Worm (Caenorhabditis elegans) whole organism, young adult: ENCODE data around the gene C50F7.3.

Source experiments
- D2030.7 ChIP-seq: fragments of 200-800 bp; sonication (Bioruptor generic); IDR thresholded peaks from 2 replicates; pipeline ENCODE4 v1.3.6; 2022; ENCODE audit warnings: missing genetic modification reagents, missing genetic modification characterization, missing compliant biosample characterization
- F22D6.2 ChIP-seq: sonication (generic microtip); optimal IDR thresholded peaks from 2 replicates; lab custom pipeline; 2016; ENCODE audit warnings: mild to moderate bottlenecking, missing genetic modification characterization, missing compliant biosample characterization
- F23B12.7 ChIP-seq: sonication (generic microtip); optimal IDR thresholded peaks from 2 replicates; lab custom pipeline; 2017; ENCODE audit warnings: missing genetic modification characterization, mild to moderate bottlenecking, missing compliant biosample characterization, antibody characterized with exemption, moderate library complexity; ENCODE audit not compliant: insufficient read depth
- F33H1.4 ChIP-seq: fragments of 200-800 bp; sonication (Bioruptor generic); IDR thresholded peaks from 2 replicates; pipeline ENCODE4 v1.3.6; 2022; ENCODE audit warnings: missing genetic modification reagents, missing genetic modification characterization, missing compliant biosample characterization
- F37B4.10 ChIP-seq: fragments of 200-800 bp; sonication (Bioruptor generic); IDR thresholded peaks from 2 replicates; pipeline ENCODE4 v1.3.6; 2022; ENCODE audit warnings: missing genetic modification characterization, missing compliant biosample characterization
- K12H6.12 ChIP-seq: fragments of 200-800 bp; sonication (Bioruptor generic); optimal IDR thresholded peaks from 2 replicates; lab custom pipeline; 2018; ENCODE audit warnings: mild to moderate bottlenecking, missing genetic modification characterization, missing compliant biosample characterization
- Y53G8AR.9 ChIP-seq: fragments of 200-800 bp; sonication (Bioruptor generic); conservative IDR thresholded peaks from 2 replicates; pipeline ENCODE4 v1.3.6; 2022; ENCODE audit warnings: missing genetic modification reagents, missing genetic modification characterization, missing compliant biosample characterization
- Y95B8A.8 ChIP-seq: fragments of 200-800 bp; sonication (Bioruptor generic); IDR thresholded peaks from 2 replicates; pipeline ENCODE4 v1.3.6; 2022; ENCODE audit warnings: missing genetic modification reagents, missing genetic modification characterization, missing compliant biosample characterization
- ZK185.1 ChIP-seq: sonication (generic microtip); optimal IDR thresholded peaks from 2 replicates; lab custom pipeline; 2016; ENCODE audit warnings: mild to moderate bottlenecking, missing genetic modification characterization, missing compliant biosample characterization; ENCODE audit not compliant: poor library complexity, severe bottlenecking
- aptf-2 ChIP-seq: fragments of 200-800 bp; sonication (Bioruptor generic); conservative IDR thresholded peaks from 2 replicates; pipeline ENCODE4 v1.3.6; 2022; ENCODE audit warnings: missing genetic modification reagents, missing genetic modification characterization, missing compliant biosample characterization
- attf-3 ChIP-seq: fragments of 200-800 bp; sonication (Bioruptor generic); conservative IDR thresholded peaks from 2 replicates; pipeline ENCODE4 v1.3.6; 2022; ENCODE audit warnings: missing genetic modification reagents, missing genetic modification characterization, missing compliant biosample characterization
- attf-5 ChIP-seq: fragments of 200-800 bp; sonication (Bioruptor generic); optimal IDR thresholded peaks from 2 replicates; lab custom pipeline; 2018; ENCODE audit warnings: mild to moderate bottlenecking, missing genetic modification characterization, missing compliant biosample characterization
- cebp-1 ChIP-seq, 2 experiments: fragments of 200-800 bp in 1 of 2; sonication (Bioruptor generic) in 1 of 2; sonication (generic microtip) in 1 of 2; IDR thresholded peaks in 1 of 2; optimal IDR thresholded peaks in 1 of 2; 2 replicates each; pipeline versions ENCODE4 v1.3.6 to Lab custom; 2017 to 2022; ENCODE audit warnings: missing compliant biosample characterization in 2 of 2, missing genetic modification characterization in 2 of 2, mild to moderate bottlenecking in 1 of 2, missing genetic modification reagents in 1 of 2, moderate library complexity in 1 of 2
- ceh-27 ChIP-seq: fragments of 200-800 bp; sonication (Bioruptor generic); optimal IDR thresholded peaks from 2 replicates; lab custom pipeline; 2018; ENCODE audit warnings: mild to moderate bottlenecking, missing genetic modification characterization, moderate library complexity, missing compliant biosample characterization
- dpl-1 ChIP-seq: fragments of 150-350 bp; optimal IDR thresholded peaks from 2 replicates; lab custom pipeline; 2014; ENCODE audit warnings: missing biosample characterization, missing genetic modification reagents, missing genetic modification characterization
- efl-1 ChIP-seq: fragments of 150-350 bp; optimal IDR thresholded peaks from 2 replicates; lab custom pipeline; 2014; ENCODE audit warnings: missing biosample characterization, missing genetic modification reagents, missing genetic modification characterization
- hlh-26 ChIP-seq: fragments of 200-800 bp; sonication (Bioruptor generic); conservative IDR thresholded peaks from 2 replicates; pipeline ENCODE4 v1.3.6; 2022; ENCODE audit warnings: missing genetic modification reagents, missing genetic modification characterization, missing compliant biosample characterization
- hsf-1 ChIP-seq: fragments of 200-800 bp; sonication (Bioruptor generic); IDR thresholded peaks from 2 replicates; pipeline ENCODE4 v1.3.6; 2022; ENCODE audit warnings: missing genetic modification reagents, missing genetic modification characterization, missing compliant biosample characterization
- lin-26 ChIP-seq: fragments of 200-800 bp; sonication (Bioruptor generic); IDR thresholded peaks from 2 replicates; pipeline ENCODE4 v1.3.6; 2022; ENCODE audit warnings: missing genetic modification reagents, missing genetic modification characterization, missing compliant biosample characterization
- lin-35 ChIP-seq, 3 experiments: fragments of 150-350 bp in 2 of 3; sonication (generic microtip) in 1 of 3; optimal IDR thresholded peaks; 2 replicates each; lab custom pipeline; 2014 to 2018; ENCODE audit warnings: missing biosample characterization in 3 of 3, missing genetic modification characterization in 3 of 3, missing genetic modification reagents in 3 of 3
- lin-40 ChIP-seq: sonication (generic microtip); optimal IDR thresholded peaks from 2 replicates; lab custom pipeline; 2016; ENCODE audit warnings: missing genetic modification characterization, mild to moderate bottlenecking, missing compliant biosample characterization, missing genotype, missing genetic modification reagents
- lin-54 ChIP-seq: fragments of 200-800 bp; sonication (Bioruptor generic); optimal IDR thresholded peaks from 2 replicates; lab custom pipeline; 2018; ENCODE audit warnings: mild to moderate bottlenecking, missing genetic modification characterization, missing compliant biosample characterization
- lsl-1 ChIP-seq: fragments of 200-800 bp; sonication (Bioruptor generic); optimal IDR thresholded peaks from 2 replicates; lab custom pipeline; 2018; ENCODE audit warnings: mild to moderate bottlenecking, missing genetic modification characterization, moderate library complexity, missing compliant biosample characterization
- madf-3 ChIP-seq: fragments of 200-800 bp; sonication (Bioruptor generic); IDR thresholded peaks from 2 replicates; pipeline ENCODE4 v1.3.6; 2022; ENCODE audit warnings: missing genetic modification reagents, missing genetic modification characterization, missing compliant biosample characterization
- mcd-1 ChIP-seq: fragments of 200-800 bp; sonication (Bioruptor generic); IDR thresholded peaks from 2 replicates; pipeline ENCODE4 v1.3.6; 2022; ENCODE audit warnings: missing genetic modification reagents, missing genetic modification characterization, missing compliant biosample characterization
- mxl-1 ChIP-seq: sonication (generic microtip); optimal IDR thresholded peaks from 2 replicates; lab custom pipeline; 2016; ENCODE audit warnings: missing genetic modification characterization, missing compliant biosample characterization
- snpc-1.3 ChIP-seq: sonication (generic microtip); optimal IDR thresholded peaks from 2 replicates; lab custom pipeline; 2017; ENCODE audit warnings: missing genetic modification characterization, mild to moderate bottlenecking, missing compliant biosample characterization, antibody characterized with exemption, moderate library complexity, missing genotype, missing genetic modification reagents; ENCODE audit not compliant: insufficient read depth
- snpc-4 ChIP-seq, 5 experiments: fragments of 150-350 bp in 1 of 5; sonication (generic microtip) in 4 of 5; optimal IDR thresholded peaks; 2 replicates each; lab custom pipeline; 2014 to 2018; ENCODE audit warnings: missing genetic modification characterization in 5 of 5, missing biosample characterization in 3 of 5, antibody characterized with exemption in 2 of 5, mild to moderate bottlenecking in 2 of 5, missing compliant biosample characterization in 2 of 5, missing genotype in 2 of 5, moderate library complexity in 2 of 5, missing genetic modification reagents in 1 of 5
- tbp1 ChIP-seq: fragments of 200-800 bp; sonication (Bioruptor generic); optimal IDR thresholded peaks from 2 replicates; lab custom pipeline; 2018; ENCODE audit warnings: mild to moderate bottlenecking, missing genetic modification characterization, missing compliant biosample characterization
- unc-130 ChIP-seq: sonication (generic microtip); optimal IDR thresholded peaks from 2 replicates; lab custom pipeline; 2016; ENCODE audit warnings: missing genetic modification reagents, missing genetic modification characterization, missing compliant biosample characterization
- xnd-1 ChIP-seq: sonication (generic microtip); optimal IDR thresholded peaks from 2 replicates; lab custom pipeline; 2016; ENCODE audit warnings: missing genotype, missing genetic modification reagents, missing genetic modification characterization, missing compliant biosample characterization
- zim-3 ChIP-seq: sonication (generic microtip); optimal IDR thresholded peaks from 2 replicates; lab custom pipeline; 2017; ENCODE audit warnings: mild to moderate bottlenecking, missing genetic modification characterization, moderate library complexity, missing compliant biosample characterization
- ztf-22 ChIP-seq: fragments of 200-800 bp; sonication (Bioruptor generic); optimal IDR thresholded peaks from 2 replicates; lab custom pipeline; 2018; ENCODE audit warnings: mild to moderate bottlenecking, missing genetic modification characterization, moderate library complexity, missing compliant biosample characterization
- ztf-26 ChIP-seq: sonication (generic microtip); optimal IDR thresholded peaks from 2 replicates; lab custom pipeline; 2017; ENCODE audit warnings: missing genetic modification characterization, missing compliant biosample characterization
- ztf-3 ChIP-seq: fragments of 200-800 bp; sonication (Bioruptor generic); optimal IDR thresholded peaks from 2 replicates; lab custom pipeline; 2018; ENCODE audit warnings: mild to moderate bottlenecking, missing genetic modification characterization, missing compliant biosample characterization
- ztf-6 ChIP-seq: fragments of 200-800 bp; sonication (Bioruptor generic); IDR thresholded peaks from 2 replicates; pipeline ENCODE4 v1.3.6; 2022; ENCODE audit warnings: missing genetic modification reagents, missing genetic modification characterization, missing compliant biosample characterization

The C50F7.3 gene

ce11 chrIV:7706805-7707204 is 25.3 kb upstream of the C50F7.3 start, which contains the start of gene F33D4.4:
TSS of gene F33D4.4 (minus strand) at chrIV:7706905.
- TF ChIP-seq F22D6.2 (tag; lab: Kevin White, UChicago) = no peak
- TF ChIP-seq Y53G8AR.9 (GFP tag; lab: Robert Waterston, UW) = no peak
- no peak for TF ChIP-seq ceh-27 (GFP tag; lab: Kevin White, UChicago)
- TF ChIP-seq xnd-1 = no peak
- TF ChIP-seq Y95B8A.8 = no peak
- no peak for TF ChIP-seq ztf-6 (GFP tag; lab: Robert Waterston, UW)
- no peak for TF ChIP-seq K12H6.12
- TF ChIP-seq zim-3 (tag; lab: Kevin White, UChicago) = no peak
- TF ChIP-seq mxl-1 (tag; lab: Kevin White, UChicago) = no peak
- TF ChIP-seq F37B4.10 (GFP tag; lab: Robert Waterston, UW) = no peak
- TF ChIP-seq tbp1 (GFP tag; lab: Kevin White, UChicago) = no peak
- TF ChIP-seq lin-26 = no peak
- no peak for TF ChIP-seq dpl-1 (GFP tag; lab: Kevin White, UChicago)
- no peak for TF ChIP-seq ztf-22 (GFP tag; lab: Kevin White, UChicago)
- no peak for TF ChIP-seq madf-3 (GFP tag; lab: Robert Waterston, UW)
- no peak for TF ChIP-seq ztf-3 (GFP tag; lab: Kevin White, UChicago)

- TF ChIP-seq D2030.7 (GFP tag; lab: Robert Waterston, UW) (0 out of 2 replicates have a peak, but pooled peaks have one; percentile 7), aptf-2 (no peak), dpl-1 (GFP tag; lab: Kevin White, UChicago) (peak; percentile 14), mcd-1 (peak; percentile 92), F23B12.7 (peak; percentile 74), lsl-1 (peak; percentile 20), cebp-1 (GFP tag; IDR thresholded peaks at IDR 0.05; lab: Robert Waterston, UW) (no peak), cebp-1 (tag; optimal IDR thresholded peaks at IDR 0.05; lab: Kevin White, UChicago) (peak; percentile 54), ztf-26 (tag; lab: Kevin White, UChicago) (no peak), lin-54 (GFP tag; lab: Kevin White, UChicago) (peak; percentile 24), F33H1.4 (GFP tag; lab: Robert Waterston, UW) (peak; percentile 25), tbp1 (GFP tag; lab: Kevin White, UChicago) (peak; percentile 23), lin-40 (tag; lab: Kevin White, UChicago) (peak; percentile 16), unc-130 (GFP tag; lab: Kevin White, UChicago) (no peak), ZK185.1 (tag; lab: Kevin White, UChicago) (peak; percentile 25), snpc-4 (GFP tag; optimal IDR thresholded peaks at IDR 0.05; lab: Kevin White, UChicago) (peak; percentile 56), snpc-4 (tag; optimal IDR thresholded peaks at IDR 0.05; lab: Kevin White, UChicago) (peak in 3 of 4 experiments; percentile 30 to 64 (median 48)), attf-5 (GFP tag; lab: Kevin White, UChicago) (peak; percentile 73), lin-35 (GFP tag; optimal IDR thresholded peaks at IDR 0.05; lab: Kevin White, UChicago) (peak in 1 of 3 experiments; percentile 75), snpc-1.3 (tag; lab: Kevin White, UChicago) (peak; percentile 72), hsf-1 (no peak), attf-3 (GFP tag; lab: Robert Waterston, UW) (peak; percentile 40; the same call in 1 of the 2 replicates), efl-1 (peak; percentile 1), hlh-26 (GFP tag; lab: Robert Waterston, UW) (no peak)
These were observed 22.4 kb upstream of the C50F7.3 start, which contains the start of the genes mrpl-1, emc-6 and mrps-24 for ce11 chrIV:7709701-7710100. TSS of gene mrpl-1 (minus strand) at chrIV:7709701. TSS of gene emc-6 (minus strand) at chrIV:7709736. TSS of gene mrps-24 (plus strand) at chrIV:7710045.
